Fruit fly (Drosophila melanogaster) whole organism, embryonic: Measurements from ENCODE around the gene ich.
A peak's percentile ranks its signal among the peaks of the same experiment; 100 is the strongest.

Experiments used
- CG12236 ChIP-seq: fragments of 200-800 bp; sonication (Bioruptor generic); optimal IDR thresholded peaks from 2 replicates; lab custom pipeline; 2016; ENCODE audit warnings: missing biosample characterization, missing genetic modification characterization
- CG16779 ChIP-seq: fragments of 200-800 bp; sonication (Bioruptor generic); IDR thresholded peaks from 2 replicates; pipeline ENCODE4 v1.3.6; 2022; ENCODE audit warnings: missing biosample characterization, missing genetic modification characterization
- CG6254 ChIP-seq: fragments of 200-800 bp; sonication (Bioruptor generic); optimal IDR thresholded peaks from 3 replicates; lab custom pipeline; 2017; ENCODE audit warnings: mild to moderate bottlenecking, missing biosample characterization, missing genetic modification reagents, missing genetic modification characterization
- Dek ChIP-seq: fragments of 200-800 bp; sonication (Bioruptor generic); optimal IDR thresholded peaks from 3 replicates; lab custom pipeline; 2019; ENCODE audit warnings: missing biosample characterization, mild to moderate bottlenecking, missing genetic modification characterization, moderate library complexity
- Hmr ChIP-seq: fragments of 200-800 bp; sonication (Bioruptor generic); optimal IDR thresholded peaks from 3 replicates; lab custom pipeline; 2017; ENCODE audit warnings: mild to moderate bottlenecking, missing biosample characterization, missing genetic modification reagents, missing genetic modification characterization
- gcm2 ChIP-seq: fragments of 200-800 bp; sonication (Bioruptor generic); optimal IDR thresholded peaks from 2 replicates; lab custom pipeline; 2016; ENCODE audit warnings: missing biosample characterization, missing genetic modification characterization
- kni ChIP-seq: fragments of 200-800 bp; sonication (Bioruptor generic); optimal IDR thresholded peaks from 3 replicates; lab custom pipeline; 2017; ENCODE audit warnings: mild to moderate bottlenecking, missing biosample characterization, missing genetic modification reagents, missing genetic modification characterization
- pan ChIP-seq, 4 experiments: fragments of >200 bp in 3 of 4; fragments of 200-800 bp in 1 of 4; sonication (Bioruptor generic) in 1 of 4; optimal IDR thresholded peaks in 3 of 4; IDR thresholded peaks in 1 of 4; 2 replicates each; pipeline versions ENCODE4 v1.3.6 to Lab custom; 2017 to 2022; ENCODE audit warnings: missing biosample characterization in 2 of 4, missing genetic modification characterization in 2 of 4, mixed read lengths in 1 of 4
- tap ChIP-seq: fragments of 200-800 bp; optimal IDR thresholded peaks from 3 replicates; lab custom pipeline; 2019; ENCODE audit warnings: missing biosample characterization, mild to moderate bottlenecking, missing genetic modification characterization, moderate library complexity

DNA sequence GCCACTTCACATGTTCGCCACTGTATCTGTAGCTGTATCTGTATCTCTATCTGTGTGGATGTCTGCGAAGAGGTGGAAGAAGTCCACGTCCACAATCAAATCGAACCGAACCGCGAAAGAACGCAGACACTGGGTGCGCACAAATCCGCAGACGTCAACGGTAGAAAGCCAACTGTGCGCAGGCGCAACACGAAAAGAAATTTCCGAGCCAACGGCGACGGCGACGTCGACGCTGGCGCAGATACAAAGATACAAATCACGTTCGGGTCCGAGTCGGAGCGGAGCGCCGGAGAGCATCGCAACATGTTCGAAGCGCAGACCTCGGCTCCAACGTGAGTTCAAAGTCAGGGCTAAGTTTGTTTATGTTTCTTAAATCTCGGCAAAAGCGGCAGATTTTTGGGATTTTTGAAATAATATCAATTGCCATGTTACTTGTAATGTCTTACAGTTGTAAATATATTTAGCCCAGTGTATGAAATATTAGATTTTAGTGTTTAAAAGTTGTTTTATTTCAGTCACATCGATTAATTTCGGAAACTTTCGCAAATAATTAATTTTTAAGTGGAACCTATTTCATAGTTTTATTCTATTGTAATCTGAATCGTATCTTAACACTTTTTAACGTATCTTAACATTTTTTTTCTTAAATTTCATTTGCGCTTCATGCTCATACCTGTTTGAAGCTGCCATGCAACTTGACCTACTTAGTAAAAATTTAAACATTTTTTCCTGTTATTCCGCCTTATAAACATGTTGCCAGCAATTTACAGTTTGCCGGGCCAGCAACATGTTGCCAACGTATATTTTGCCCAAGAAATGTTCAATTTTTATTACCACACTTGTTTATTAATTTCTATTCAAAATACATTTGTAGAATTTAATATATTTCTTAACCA, at the start of gene ich:
- TF ChIP-seq CG12236 (GFP tag; lab: Kevin White, UChicago) (no peak), Dek (tag; lab: Kevin White, UChicago) (no peak), CG16779 (GFP tag; lab: Robert Waterston, UW) (no peak), Hmr (GFP tag; lab: Kevin White, UChicago) (no peak), pan (optimal IDR thresholded peaks at IDR 0.05; lab: Kevin White, UChicago) (no peak), pan (GFP tag; optimal IDR thresholded peaks at IDR 0.05 in 1 of 2, IDR thresholded peaks at IDR 0.05 in 1 of 2) (no peak), gcm2 (GFP tag; lab: Kevin White, UChicago) (no peak), kni (GFP tag; lab: Kevin White, UChicago) (peak; percentile 34), CG6254 (GFP tag; lab: Kevin White, UChicago) (no peak), tap (no peak)
